Fruit fly (Drosophila melanogaster) whole organism, prepupa: ENCODE data around the gene mRpL30.

Experiments used
- CG10631 ChIP-seq: fragments of 200-800 bp; sonication (Bioruptor generic); optimal IDR thresholded peaks from 2 replicates; lab custom pipeline; 2016; ENCODE audit warnings: missing biosample characterization, missing genetic modification characterization
- CG10669 ChIP-seq: fragments of 200-800 bp; sonication (Bioruptor generic); optimal IDR thresholded peaks from 3 replicates; lab custom pipeline; 2018; ENCODE audit warnings: missing biosample characterization, mild to moderate bottlenecking, missing genetic modification characterization, moderate library complexity
- CG11294 ChIP-seq: fragments of 200-800 bp; sonication (Bioruptor generic); IDR thresholded peaks from 2 replicates; pipeline ENCODE4 v1.3.6; 2022; ENCODE audit warnings: missing biosample characterization, missing genetic modification characterization
- CG11762 ChIP-seq: fragments of 200-800 bp; sonication (Bioruptor generic); optimal IDR thresholded peaks from 3 replicates; lab custom pipeline; 2016; ENCODE audit warnings: missing biosample characterization, missing genetic modification characterization; ENCODE audit not compliant: insufficient read depth
- CG15336 ChIP-seq: fragments of 200-800 bp; sonication (Bioruptor generic); IDR thresholded peaks from 2 replicates; pipeline ENCODE4 v1.3.6; 2022; ENCODE audit warnings: missing biosample characterization, missing genetic modification characterization
- CG1621 ChIP-seq: fragments of 200-800 bp; sonication (Bioruptor generic); optimal IDR thresholded peaks from 3 replicates; lab custom pipeline; 2018; ENCODE audit warnings: missing biosample characterization, mild to moderate bottlenecking, missing genetic modification characterization
- CG16779 ChIP-seq: fragments of 200-800 bp; sonication (Bioruptor generic); optimal IDR thresholded peaks from 3 replicates; lab custom pipeline; 2017; ENCODE audit warnings: missing biosample characterization, mild to moderate bottlenecking, missing genetic modification characterization
- CG3032 ChIP-seq: fragments of 200-800 bp; optimal IDR thresholded peaks from 2 replicates; lab custom pipeline; 2019; ENCODE audit warnings: missing biosample characterization, mild to moderate bottlenecking, missing genetic modification characterization, moderate library complexity
- CG31627 ChIP-seq: fragments of 200-800 bp; sonication (Bioruptor generic); optimal IDR thresholded peaks from 3 replicates; lab custom pipeline; 2016; ENCODE audit warnings: missing biosample characterization, missing genetic modification characterization
- CG32006 ChIP-seq: fragments of 200-800 bp; sonication (Bioruptor generic); optimal IDR thresholded peaks from 3 replicates; lab custom pipeline; 2017; ENCODE audit warnings: missing biosample characterization, mild to moderate bottlenecking, missing genetic modification characterization
- CG34406 ChIP-seq: fragments of 200-800 bp; sonication (Bioruptor generic); optimal IDR thresholded peaks from 3 replicates; lab custom pipeline; 2016; ENCODE audit warnings: missing biosample characterization, missing genetic modification characterization
- CG3919 ChIP-seq: fragments of 200-800 bp; sonication (Bioruptor generic); optimal IDR thresholded peaks from 3 replicates; lab custom pipeline; 2016; ENCODE audit warnings: missing biosample characterization, missing genetic modification characterization
- CG4318 ChIP-seq: fragments of 200-800 bp; sonication (Bioruptor generic); optimal IDR thresholded peaks from 3 replicates; lab custom pipeline; 2017; ENCODE audit warnings: missing biosample characterization, mild to moderate bottlenecking, missing genetic modification characterization
- CG6163 ChIP-seq: fragments of 200-800 bp; sonication (Bioruptor generic); IDR thresholded peaks from 3 replicates; pipeline ENCODE4 v1.3.6; 2022; ENCODE audit warnings: missing biosample characterization, missing genetic modification characterization
- CG6276 ChIP-seq: fragments of 200-800 bp; sonication (Bioruptor generic); optimal IDR thresholded peaks from 2 replicates; lab custom pipeline; 2017; ENCODE audit warnings: missing biosample characterization, mild to moderate bottlenecking, missing genetic modification characterization
- CG6792 ChIP-seq: fragments of 200-800 bp; sonication (Bioruptor generic); optimal IDR thresholded peaks from 3 replicates; lab custom pipeline; 2016; ENCODE audit warnings: missing biosample characterization, missing genetic modification characterization
- CG6808 ChIP-seq: fragments of 200-800 bp; sonication (Bioruptor generic); optimal IDR thresholded peaks from 3 replicates; lab custom pipeline; 2017; ENCODE audit warnings: missing biosample characterization, missing genetic modification characterization, mild to moderate bottlenecking, moderate library complexity, missing genetic modification reagents
- CG6854 ChIP-seq: fragments of 200-800 bp; sonication (Bioruptor generic); optimal IDR thresholded peaks from 2 replicates; lab custom pipeline; 2017; ENCODE audit warnings: missing biosample characterization, mild to moderate bottlenecking, missing genetic modification characterization
- CG8319 ChIP-seq: fragments of 200-800 bp; sonication (Bioruptor generic); optimal IDR thresholded peaks from 3 replicates; lab custom pipeline; 2016; ENCODE audit warnings: missing biosample characterization, missing genetic modification characterization
- CG8632 ChIP-seq: fragments of 200-800 bp; sonication (Bioruptor generic); optimal IDR thresholded peaks from 3 replicates; lab custom pipeline; 2016; ENCODE audit warnings: missing biosample characterization, missing genetic modification characterization
- Eip75B ChIP-seq: fragments of 200-800 bp; sonication (Bioruptor generic); optimal IDR thresholded peaks from 3 replicates; lab custom pipeline; 2016; ENCODE audit warnings: missing biosample characterization, missing genetic modification characterization
- Eip78C ChIP-seq: fragments of 200-800 bp; sonication (Bioruptor generic); peaks from one replicate; lab custom pipeline; 2016; ENCODE audit warnings: missing biosample characterization, missing genetic modification characterization
- Ets96B ChIP-seq: fragments of 200-800 bp; optimal IDR thresholded peaks from 2 replicates; lab custom pipeline; 2019; ENCODE audit warnings: missing biosample characterization, mild to moderate bottlenecking, missing genetic modification characterization, moderate library complexity
- Gug ChIP-seq: fragments of 200-800 bp; sonication (Bioruptor generic); IDR thresholded peaks from 2 replicates; pipeline ENCODE4 v1.3.6; 2022; ENCODE audit warnings: missing biosample characterization, missing genetic modification characterization
- Hr39 ChIP-seq: fragments of 200-800 bp; sonication (Bioruptor generic); optimal IDR thresholded peaks from 2 replicates; lab custom pipeline; 2016; ENCODE audit warnings: missing biosample characterization, missing genetic modification characterization
- Hr4 ChIP-seq: fragments of 200-800 bp; sonication (Bioruptor generic); optimal IDR thresholded peaks from 3 replicates; lab custom pipeline; 2016; ENCODE audit warnings: missing biosample characterization, missing genetic modification characterization
- Lpt ChIP-seq: fragments of 200-800 bp; sonication (Bioruptor generic); optimal IDR thresholded peaks from 3 replicates; lab custom pipeline; 2016; ENCODE audit warnings: missing biosample characterization, missing genetic modification characterization
- OdsH ChIP-seq: fragments of 200-800 bp; sonication (Bioruptor generic); optimal IDR thresholded peaks from 3 replicates; lab custom pipeline; 2016; ENCODE audit warnings: missing biosample characterization, missing genetic modification characterization
- Sox15 ChIP-seq: fragments of 200-800 bp; sonication (Bioruptor generic); optimal IDR thresholded peaks from 3 replicates; lab custom pipeline; 2016; ENCODE audit warnings: missing biosample characterization, missing genetic modification characterization
- achi ChIP-seq: fragments of 200-800 bp; sonication (Bioruptor generic); optimal IDR thresholded peaks from 3 replicates; lab custom pipeline; 2016; ENCODE audit warnings: missing biosample characterization, missing genetic modification characterization
- acj6 ChIP-seq: fragments of 200-800 bp; sonication (Bioruptor generic); optimal IDR thresholded peaks from 3 replicates; lab custom pipeline; 2016; ENCODE audit warnings: missing biosample characterization, missing genetic modification characterization
- cyc ChIP-seq: fragments of 200-800 bp; sonication (Bioruptor generic); optimal IDR thresholded peaks from 3 replicates; lab custom pipeline; 2016; ENCODE audit warnings: missing biosample characterization, missing genetic modification characterization
- dac ChIP-seq: fragments of 200-800 bp; sonication (Bioruptor generic); optimal IDR thresholded peaks from 2 replicates; lab custom pipeline; 2017; ENCODE audit warnings: missing biosample characterization, mild to moderate bottlenecking, missing genetic modification characterization
- dsx ChIP-seq: fragments of 200-800 bp; optimal IDR thresholded peaks from 3 replicates; lab custom pipeline; 2019; ENCODE audit warnings: missing biosample characterization, mild to moderate bottlenecking, missing genetic modification characterization, moderate library complexity; ENCODE audit not compliant: poor library complexity, severe bottlenecking
- eg ChIP-seq: fragments of 200-800 bp; sonication (Bioruptor generic); IDR thresholded peaks from 3 replicates; pipeline ENCODE4 v1.3.6; 2022; ENCODE audit warnings: missing biosample characterization, missing genetic modification characterization
- esn ChIP-seq: fragments of 200-800 bp; sonication (Bioruptor generic); optimal IDR thresholded peaks from 2 replicates; lab custom pipeline; 2016; ENCODE audit warnings: missing biosample characterization, mild to moderate bottlenecking, missing genetic modification characterization, moderate library complexity
- fd59A ChIP-seq: fragments of 200-800 bp; sonication (Bioruptor generic); optimal IDR thresholded peaks from 2 replicates; lab custom pipeline; 2017; ENCODE audit warnings: missing biosample characterization, mild to moderate bottlenecking, missing genetic modification characterization, missing genetic modification reagents
- fd85E ChIP-seq: fragments of 200-800 bp; sonication (Bioruptor generic); optimal IDR thresholded peaks from 3 replicates; lab custom pipeline; 2016; ENCODE audit warnings: missing biosample characterization, missing genetic modification characterization
- lz ChIP-seq: fragments of 200-800 bp; sonication (Bioruptor generic); optimal IDR thresholded peaks from 3 replicates; lab custom pipeline; 2016; ENCODE audit warnings: missing biosample characterization, missing genetic modification characterization
- net ChIP-seq: fragments of 200-800 bp; sonication (Bioruptor generic); optimal IDR thresholded peaks from 3 replicates; lab custom pipeline; 2016; ENCODE audit warnings: missing biosample characterization, missing genetic modification characterization
- pdm3 ChIP-seq: fragments of 200-800 bp; sonication (Bioruptor generic); optimal IDR thresholded peaks from 3 replicates; lab custom pipeline; 2016; ENCODE audit warnings: missing biosample characterization, missing genetic modification characterization
- salr ChIP-seq, 2 experiments: fragments of 200-800 bp; sonication (Bioruptor generic); optimal IDR thresholded peaks; 3 replicates each; lab custom pipeline; 2016 to 2018; ENCODE audit warnings: missing biosample characterization in 2 of 2, missing genetic modification characterization in 2 of 2, mild to moderate bottlenecking in 1 of 2
- ss ChIP-seq, 2 experiments: fragments of 200-800 bp; sonication (Bioruptor generic); optimal IDR thresholded peaks; 2 replicates in 1 of 2; 3 replicates in 1 of 2; lab custom pipeline; 2017 to 2018; ENCODE audit warnings: mild to moderate bottlenecking in 2 of 2, missing biosample characterization in 2 of 2, missing genetic modification characterization in 2 of 2, moderate library complexity in 1 of 2
- svp ChIP-seq: fragments of 200-800 bp; sonication (Bioruptor generic); peaks from one replicate; lab custom pipeline; 2016; ENCODE audit warnings: missing biosample characterization, missing genetic modification characterization

Gene mRpL30

dm6 chrX:4691226-4691625, 43.6 kb downstream of the mRpL30 start:
- TF ChIP-seq net (GFP tag; lab: Kevin White, UChicago) = no peak
- peak; percentile 49 for TF ChIP-seq CG3032 (tag; lab: Kevin White, UChicago)
- no peak for TF ChIP-seq dac
- TF ChIP-seq eg (GFP tag; lab: Robert Waterston, UW) = peak; percentile 51; the same call in 1 of the 3 replicates
- peak in 1 of 2 experiments; percentile 18 for TF ChIP-seq ss (GFP tag; optimal IDR thresholded peaks at IDR 0.05; lab: Kevin White, UChicago)
- TF ChIP-seq achi (GFP tag; lab: Kevin White, UChicago) = peak; percentile 35
- no peak for TF ChIP-seq Eip75B (GFP tag; lab: Kevin White, UChicago)
- peak; percentile 13 for TF ChIP-seq CG6792 (GFP tag; lab: Kevin White, UChicago)
- TF ChIP-seq CG6163 = peak; percentile 74
- peak; percentile 20 for TF ChIP-seq CG8632 (GFP tag; lab: Kevin White, UChicago)
- peak; percentile 66 for TF ChIP-seq Eip78C (GFP tag; lab: Kevin White, UChicago)
- TF ChIP-seq acj6 (GFP tag; lab: Kevin White, UChicago) = peak; percentile 28
- TF ChIP-seq CG10669 (GFP tag; lab: Kevin White, UChicago) = peak; percentile 49
- TF ChIP-seq Gug (GFP tag; lab: Robert Waterston, UW) = no peak
- TF ChIP-seq CG10631 (GFP tag; lab: Kevin White, UChicago) = peak; percentile 49
- peak in 1 of 2 experiments; percentile 7 for TF ChIP-seq salr (GFP tag; optimal IDR thresholded peaks at IDR 0.05; lab: Kevin White, UChicago)
- TF ChIP-seq fd59A (GFP tag; lab: Kevin White, UChicago) = no peak
- peak; percentile 8 for TF ChIP-seq pdm3
- TF ChIP-seq fd85E (GFP tag; lab: Kevin White, UChicago) = no peak
- TF ChIP-seq dsx (GFP tag; lab: Kevin White, UChicago) = peak; percentile 27
- TF ChIP-seq CG6808 = peak; percentile 3
- TF ChIP-seq CG31627 (GFP tag; lab: Kevin White, UChicago) = no peak
- TF ChIP-seq CG3919 = peak; percentile 18
- TF ChIP-seq esn (GFP tag; lab: Kevin White, UChicago) = peak; percentile 15
- TF ChIP-seq CG34406 (GFP tag; lab: Kevin White, UChicago) = peak; percentile 6
- no peak for TF ChIP-seq Hr39 (GFP tag; lab: Kevin White, UChicago)
- peak; percentile 57 for TF ChIP-seq CG32006 (GFP tag; lab: Kevin White, UChicago)
- TF ChIP-seq lz = no peak
- peak; percentile 14 for TF ChIP-seq CG1621 (tag; lab: Kevin White, UChicago)
- TF ChIP-seq CG15336 = peak; percentile 45; the same call in 1 of the 2 replicates
- TF ChIP-seq CG16779 (tag; lab: Kevin White, UChicago) = no peak
- no peak for TF ChIP-seq Hr4 (GFP tag; lab: Kevin White, UChicago)
- no peak for TF ChIP-seq cyc (GFP tag; lab: Kevin White, UChicago)
- peak; percentile 42 for TF ChIP-seq svp (GFP tag; lab: Kevin White, UChicago)
- no peak for TF ChIP-seq Sox15 (GFP tag; lab: Kevin White, UChicago)
- 0 out of 2 replicates have a peak, but pooled peaks have one; percentile 28 for TF ChIP-seq CG11294 (GFP tag; lab: Robert Waterston, UW)
- TF ChIP-seq Ets96B = peak; percentile 39
- peak; percentile 26 for TF ChIP-seq CG4318
- TF ChIP-seq OdsH (GFP tag; lab: Kevin White, UChicago) = peak; percentile 34
- no peak for TF ChIP-seq CG8319
- TF ChIP-seq CG6276 (GFP tag; lab: Kevin White, UChicago) = peak; percentile 14
- TF ChIP-seq Lpt (GFP tag; lab: Kevin White, UChicago) = peak; percentile 13
- TF ChIP-seq, all 60 proteins: peak for 28

- TF ChIP-seq acj6 (GFP tag; lab: Kevin White, UChicago) (no peak), CG6808 (no peak), dsx (GFP tag; lab: Kevin White, UChicago) (no peak), eg (GFP tag; lab: Robert Waterston, UW) (no peak), CG1621 (tag; lab: Kevin White, UChicago) (no peak), CG6163 (0 out of 3 replicates have a peak, but pooled peaks have one; percentile 10), CG6854 (GFP tag; lab: Kevin White, UChicago) (no peak), CG11762 (no peak)
Observed at dm6 chrX:4692963-4693362, 45.3 kb downstream of the mRpL30 start.
